Worm (Caenorhabditis elegans): ENCODE measurements around the gene D1046.4.

- TF ChIP-seq him-1 (tag; optimal IDR thresholded peaks at IDR 0.05) (no peak), dao-5 (tag; optimal IDR thresholded peaks at IDR 0.05) (no peak), W03F9.2 (tag; optimal IDR thresholded peaks at IDR 0.05) (no peak)
Measured at ce11 chrIV:8979695-8980094, 46.0 kb downstream of the D1046.4 start, which contains the start of gene col-119.
